Fruit fly (Drosophila melanogaster) whole organism, embryonic: Measurements from ENCODE around the gene CG34434.

ENCODE experiments used
- Abd-B ChIP-seq: fragments of 200-800 bp; sonication (Bioruptor generic); optimal IDR thresholded peaks from 2 replicates; lab custom pipeline; 2018; ENCODE audit warnings: missing biosample characterization, mild to moderate bottlenecking, missing genetic modification characterization, moderate library complexity
- CG10321 ChIP-seq: fragments of 200-800 bp; sonication (Bioruptor generic); IDR thresholded peaks from 2 replicates; pipeline ENCODE4 v1.3.6; 2022; ENCODE audit warnings: missing biosample characterization, missing genetic modification characterization
- CG11504 ChIP-seq: fragments of 200-800 bp; sonication (Bioruptor generic); optimal IDR thresholded peaks from 3 replicates; lab custom pipeline; 2019; ENCODE audit warnings: missing biosample characterization, mild to moderate bottlenecking, missing genetic modification characterization, moderate library complexity
- CG11695 ChIP-seq: fragments of 200-800 bp; sonication (Bioruptor generic); IDR thresholded peaks from 3 replicates; pipeline ENCODE4 v1.3.6; 2022; ENCODE audit warnings: missing biosample characterization, missing genetic modification characterization
- CG13775 ChIP-seq: fragments of 200-800 bp; sonication (Bioruptor generic); optimal IDR thresholded peaks from 3 replicates; lab custom pipeline; 2017; ENCODE audit warnings: missing biosample characterization, mild to moderate bottlenecking, missing genetic modification characterization
- CG14710 ChIP-seq: fragments of 200-800 bp; sonication (Bioruptor generic); optimal IDR thresholded peaks from 3 replicates; lab custom pipeline; 2019; ENCODE audit warnings: missing biosample characterization, mild to moderate bottlenecking, missing genetic modification characterization, moderate library complexity
- CG15073 ChIP-seq: fragments of 200-800 bp; sonication (Bioruptor generic); optimal IDR thresholded peaks from 2 replicates; lab custom pipeline; 2016; ENCODE audit warnings: missing biosample characterization, missing genetic modification characterization
- CG15514 ChIP-seq: fragments of 200-800 bp; sonication (Bioruptor generic); optimal IDR thresholded peaks from 3 replicates; lab custom pipeline; 2017; ENCODE audit warnings: missing biosample characterization, missing genetic modification characterization, mild to moderate bottlenecking, moderate library complexity, missing genetic modification reagents
- CG1603 ChIP-seq: fragments of 200-800 bp; sonication (Bioruptor generic); optimal IDR thresholded peaks from 2 replicates; lab custom pipeline; 2019; ENCODE audit warnings: missing biosample characterization, mild to moderate bottlenecking, missing genetic modification characterization, moderate library complexity
- CG18599 ChIP-seq: fragments of 200-800 bp; sonication (Bioruptor generic); optimal IDR thresholded peaks from 3 replicates; lab custom pipeline; 2017; ENCODE audit warnings: missing biosample characterization, missing genetic modification characterization, mild to moderate bottlenecking, moderate library complexity, missing genetic modification reagents
- CG30431 ChIP-seq: fragments of 200-800 bp; sonication (Bioruptor generic); optimal IDR thresholded peaks from 2 replicates; lab custom pipeline; 2017; ENCODE audit warnings: missing biosample characterization, missing genetic modification characterization
- CG32772 ChIP-seq: fragments of 200-800 bp; sonication (Bioruptor generic); IDR thresholded peaks from 2 replicates; pipeline ENCODE4 v1.3.6; 2022; ENCODE audit warnings: missing biosample characterization, missing genetic modification characterization
- CG34422 ChIP-seq: fragments of 200-800 bp; sonication (Bioruptor generic); IDR thresholded peaks from 3 replicates; pipeline ENCODE4 v1.3.6; 2022; ENCODE audit warnings: missing biosample characterization, missing genetic modification characterization
- CG42726 ChIP-seq: fragments of 200-800 bp; sonication (Bioruptor generic); IDR thresholded peaks from 2 replicates; pipeline ENCODE4 v1.3.6; 2022; ENCODE audit warnings: missing biosample characterization, missing genetic modification characterization; ENCODE audit not compliant: partially characterized antibody
- CG4282 ChIP-seq: fragments of 200-800 bp; sonication (Bioruptor generic); optimal IDR thresholded peaks from 2 replicates; lab custom pipeline; 2016; ENCODE audit warnings: missing biosample characterization, missing genetic modification characterization
- CG43689 ChIP-seq: fragments of 200-800 bp; sonication (Bioruptor generic); IDR thresholded peaks from 2 replicates; pipeline ENCODE4 v1.3.6; 2022; ENCODE audit warnings: missing biosample characterization, missing genetic modification characterization
- CG5245 ChIP-seq: fragments of 200-800 bp; sonication (Bioruptor generic); optimal IDR thresholded peaks from 3 replicates; lab custom pipeline; 2016; ENCODE audit warnings: missing biosample characterization, missing genetic modification characterization
- Chrac-16 ChIP-seq: fragments of 200-800 bp; sonication (Bioruptor generic); optimal IDR thresholded peaks from 3 replicates; lab custom pipeline; 2016; ENCODE audit warnings: missing biosample characterization, missing genetic modification characterization
- D19A ChIP-seq: fragments of 200-800 bp; optimal IDR thresholded peaks from 3 replicates; lab custom pipeline; 2019; ENCODE audit warnings: missing biosample characterization, mild to moderate bottlenecking, missing genetic modification characterization, moderate library complexity
- Dad ChIP-seq: fragments of 200-800 bp; sonication (Bioruptor generic); optimal IDR thresholded peaks from 3 replicates; lab custom pipeline; 2016; ENCODE audit warnings: missing biosample characterization, missing genetic modification characterization
- Drgx ChIP-seq: fragments of 200-800 bp; sonication (Bioruptor generic); IDR thresholded peaks from 2 replicates; pipeline ENCODE4 v1.3.6; 2022; ENCODE audit warnings: missing biosample characterization, missing genetic modification characterization
- HHEX ChIP-seq: fragments of 200-800 bp; sonication (Bioruptor generic); optimal IDR thresholded peaks from 3 replicates; lab custom pipeline; 2017; ENCODE audit warnings: missing biosample characterization, mild to moderate bottlenecking, missing genetic modification characterization, missing genetic modification reagents
- Max ChIP-seq: fragments of 200-800 bp; sonication (Bioruptor generic); optimal IDR thresholded peaks from 2 replicates; lab custom pipeline; 2016; ENCODE audit warnings: missing biosample characterization, mild to moderate bottlenecking, missing genetic modification characterization
- NK7.1 ChIP-seq: fragments of 200-800 bp; sonication (Bioruptor generic); optimal IDR thresholded peaks from 3 replicates; lab custom pipeline; 2016; ENCODE audit warnings: missing biosample characterization, missing genetic modification characterization
- PHDP ChIP-seq: fragments of 200-800 bp; sonication (Bioruptor generic); optimal IDR thresholded peaks from 3 replicates; lab custom pipeline; 2018; ENCODE audit warnings: missing biosample characterization, mild to moderate bottlenecking, missing genetic modification characterization, moderate library complexity
- Pdp1 ChIP-seq, 2 experiments: fragments of 200-800 bp; sonication (Bioruptor generic); optimal IDR thresholded peaks; 3 replicates each; lab custom pipeline; 2016; ENCODE audit warnings: missing biosample characterization in 2 of 2, missing genetic modification characterization in 2 of 2, mild to moderate bottlenecking in 1 of 2, moderate library complexity in 1 of 2
- Xrp1 ChIP-seq: fragments of 200-800 bp; sonication (Bioruptor generic); IDR thresholded peaks from 2 replicates; pipeline ENCODE4 v1.3.6; 2022; ENCODE audit warnings: missing biosample characterization, missing genetic modification characterization
- ac ChIP-seq: fragments of 200-800 bp; sonication (Bioruptor generic); optimal IDR thresholded peaks from 3 replicates; lab custom pipeline; 2017; ENCODE audit warnings: missing biosample characterization, mild to moderate bottlenecking, missing genetic modification characterization
- bsh ChIP-seq, 2 experiments: fragments of 200-800 bp; sonication (Bioruptor generic); optimal IDR thresholded peaks; 2 replicates each; lab custom pipeline; 2017 to 2018; ENCODE audit warnings: mild to moderate bottlenecking in 2 of 2, missing biosample characterization in 2 of 2, missing genetic modification characterization in 2 of 2, moderate library complexity in 1 of 2
- btn ChIP-seq: fragments of 200-800 bp; sonication (Bioruptor generic); optimal IDR thresholded peaks from 2 replicates; lab custom pipeline; 2016; ENCODE audit warnings: missing biosample characterization, missing genetic modification characterization
- dmrt99B ChIP-seq: fragments of 200-800 bp; sonication (Bioruptor generic); optimal IDR thresholded peaks from 2 replicates; lab custom pipeline; 2018; ENCODE audit warnings: missing biosample characterization, mild to moderate bottlenecking, missing genetic modification characterization, moderate library complexity
- gce ChIP-seq: fragments of 200-800 bp; sonication (Bioruptor generic); IDR thresholded peaks from 3 replicates; pipeline ENCODE4 v1.3.6; 2022; ENCODE audit warnings: missing biosample characterization, missing genetic modification characterization
- gcm ChIP-seq: fragments of 200-800 bp; sonication (Bioruptor generic); optimal IDR thresholded peaks from 2 replicates; lab custom pipeline; 2019; ENCODE audit warnings: missing biosample characterization, mild to moderate bottlenecking, missing genetic modification characterization, moderate library complexity
- gcm2 ChIP-seq: fragments of 200-800 bp; sonication (Bioruptor generic); optimal IDR thresholded peaks from 2 replicates; lab custom pipeline; 2016; ENCODE audit warnings: missing biosample characterization, missing genetic modification characterization
- gem ChIP-seq: fragments of 200-800 bp; sonication (Bioruptor generic); optimal IDR thresholded peaks from 2 replicates; lab custom pipeline; 2019; ENCODE audit warnings: missing biosample characterization, mild to moderate bottlenecking, missing genetic modification characterization, moderate library complexity
- gfzf ChIP-seq: fragments of 200-800 bp; sonication (Bioruptor generic); optimal IDR thresholded peaks from 2 replicates; lab custom pipeline; 2016; ENCODE audit warnings: missing biosample characterization, mild to moderate bottlenecking, missing genetic modification characterization, moderate library complexity
- lilli ChIP-seq: fragments of 200-800 bp; sonication (Bioruptor generic); optimal IDR thresholded peaks from 3 replicates; lab custom pipeline; 2016; ENCODE audit warnings: missing biosample characterization, missing genetic modification characterization
- lola ChIP-seq, 3 experiments: fragments of >200 bp in 2 of 3; fragments of 200-800 bp in 1 of 3; sonication (Bioruptor generic) in 1 of 3; optimal IDR thresholded peaks; 2 replicates each; lab custom pipeline; 2017 to 2019; ENCODE audit warnings: missing biosample characterization in 3 of 3, missing genetic modification characterization in 3 of 3, mild to moderate bottlenecking in 1 of 3, moderate library complexity in 1 of 3
- peb ChIP-seq: fragments of 200-800 bp; sonication (Bioruptor generic); IDR thresholded peaks from 2 replicates; pipeline ENCODE4 v1.3.6; 2022; ENCODE audit warnings: missing biosample characterization, missing genetic modification characterization
- pnt ChIP-seq: fragments of 200-800 bp; sonication (Bioruptor generic); optimal IDR thresholded peaks from 3 replicates; lab custom pipeline; 2016; ENCODE audit warnings: missing biosample characterization, missing genetic modification characterization
- prd ChIP-seq, 3 experiments: fragments of >200 bp in 2 of 3; fragments of 200-800 bp in 1 of 3; sonication (Bioruptor generic) in 1 of 3; optimal IDR thresholded peaks in 2 of 3; IDR thresholded peaks in 1 of 3; 2 replicates in 2 of 3; 3 replicates in 1 of 3; pipeline versions ENCODE4 v1.3.6 to Lab custom; 2017 to 2022; ENCODE audit warnings: missing biosample characterization in 1 of 3, missing genetic modification characterization in 1 of 3
- shn ChIP-seq: fragments of 200-800 bp; sonication (Bioruptor generic); optimal IDR thresholded peaks from 3 replicates; lab custom pipeline; 2016; ENCODE audit warnings: missing biosample characterization, missing genetic modification characterization
- so ChIP-seq: fragments of 200-800 bp; sonication (Bioruptor generic); IDR thresholded peaks from 3 replicates; pipeline ENCODE4 v1.3.6; 2022; ENCODE audit warnings: missing biosample characterization, missing genetic modification characterization
- ssp ChIP-seq: fragments of 200-800 bp; sonication (Bioruptor generic); IDR thresholded peaks from 2 replicates; pipeline ENCODE4 v1.3.6; 2022; ENCODE audit warnings: missing biosample characterization, missing genetic modification characterization
- stwl ChIP-seq: fragments of 200-800 bp; sonication (Bioruptor generic); optimal IDR thresholded peaks from 3 replicates; lab custom pipeline; 2018; ENCODE audit warnings: missing biosample characterization, mild to moderate bottlenecking, missing genetic modification characterization, moderate library complexity
- tgo ChIP-seq: fragments of 200-800 bp; sonication (Bioruptor generic); IDR thresholded peaks from 3 replicates; pipeline ENCODE4 v1.3.6; 2022; ENCODE audit warnings: missing biosample characterization, missing genetic modification characterization
- wek ChIP-seq: fragments of 200-800 bp; sonication (Bioruptor generic); optimal IDR thresholded peaks from 3 replicates; lab custom pipeline; 2018; ENCODE audit warnings: missing biosample characterization, mild to moderate bottlenecking, missing genetic modification characterization, moderate library complexity
- zen ChIP-seq: fragments of 200-800 bp; sonication (Bioruptor generic); optimal IDR thresholded peaks from 3 replicates; lab custom pipeline; 2018; ENCODE audit warnings: missing biosample characterization, mild to moderate bottlenecking, missing genetic modification characterization, moderate library complexity
- zf30C ChIP-seq: fragments of 200-800 bp; sonication (Bioruptor generic); optimal IDR thresholded peaks from 3 replicates; lab custom pipeline; 2018; ENCODE audit warnings: missing biosample characterization, mild to moderate bottlenecking, missing genetic modification characterization

CG34434 gene

DNA sequence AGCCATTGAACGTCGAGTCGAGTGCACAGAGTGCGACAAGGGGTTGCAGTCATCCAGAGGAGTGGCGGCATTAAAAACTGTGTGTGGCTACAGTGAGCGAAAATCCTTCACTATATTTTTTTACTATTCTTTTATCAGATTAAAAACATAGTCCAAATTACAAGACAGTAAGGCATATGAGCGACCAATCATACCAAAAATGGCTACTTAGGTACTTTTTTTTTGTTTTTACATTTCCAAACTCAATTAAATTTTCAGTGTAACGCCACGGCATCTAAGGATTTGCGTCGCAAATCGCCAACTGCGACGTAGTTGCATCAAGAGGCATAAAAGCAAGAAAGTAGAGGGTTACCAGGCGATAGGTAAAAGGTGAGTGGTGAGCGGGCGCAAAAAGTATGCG lies 22.9 kb upstream of the CG34434 start (continued):
- TF ChIP-seq Abd-B (GFP tag; lab: Kevin White, UChicago) (peak; percentile 8), Pdp1 (GFP tag; optimal IDR thresholded peaks at IDR 0.05; lab: Kevin White, UChicago) (peak; percentile 26 to 32), CG13775 (GFP tag; lab: Kevin White, UChicago) (peak; percentile 17), prd (optimal IDR thresholded peaks at IDR 0.05; lab: Kevin White, UChicago) (no peak), prd (GFP tag; IDR thresholded peaks at IDR 0.05; lab: Robert Waterston, UW) (peak; percentile 64), CG10321 (GFP tag; lab: Robert Waterston, UW) (0 out of 2 replicates have a peak, but pooled peaks have one; percentile 18), pnt (GFP tag; lab: Kevin White, UChicago) (peak; percentile 35), lola (GFP tag; optimal IDR thresholded peaks at IDR 0.05; lab: Kevin White, UChicago) (peak in 1 of 3 experiments; percentile 60), PHDP (peak; percentile 51), CG1603 (peak; percentile 58), ssp (GFP tag; lab: Robert Waterston, UW) (peak; percentile 43), CG32772 (GFP tag; lab: Robert Waterston, UW) (peak; percentile 41), gcm (GFP tag; lab: Kevin White, UChicago) (peak; percentile 37), Drgx (GFP tag; lab: Robert Waterston, UW) (0 out of 2 replicates have a peak, but pooled peaks have one; percentile 21), CG42726 (GFP tag; lab: Robert Waterston, UW) (no peak), zen (tag; lab: Kevin White, UChicago) (peak; percentile 19), gce (GFP tag; lab: Robert Waterston, UW) (0 out of 3 replicates have a peak, but pooled peaks have one; percentile 26), CG15073 (GFP tag; lab: Kevin White, UChicago) (no peak), CG30431 (GFP tag; lab: Kevin White, UChicago) (peak; percentile 40), Dad (peak; percentile 15), CG15514 (no peak), so (GFP tag; lab: Robert Waterston, UW) (0 out of 3 replicates have a peak, but pooled peaks have one; percentile 19), CG18599 (GFP tag; lab: Kevin White, UChicago) (peak; percentile 51), CG34422 (0 out of 3 replicates have a peak, but pooled peaks have one; percentile 27), lilli (GFP tag; lab: Kevin White, UChicago) (peak; percentile 24), Max (GFP tag; lab: Kevin White, UChicago) (no peak), btn (peak; percentile 8), zf30C (GFP tag; lab: Kevin White, UChicago) (peak; percentile 76), gcm2 (GFP tag; lab: Kevin White, UChicago) (no peak), CG14710 (tag; lab: Kevin White, UChicago) (peak; percentile 46), Xrp1 (GFP tag; lab: Robert Waterston, UW) (peak; percentile 72), stwl (tag; lab: Kevin White, UChicago) (no peak), CG43689 (GFP tag; lab: Robert Waterston, UW) (no peak), bsh (GFP tag; optimal IDR thresholded peaks at IDR 0.05; lab: Kevin White, UChicago) (peak in 1 of 2 experiments; percentile 79), gfzf (GFP tag; lab: Kevin White, UChicago) (no peak), ac (GFP tag; lab: Kevin White, UChicago) (peak; percentile 3), shn (GFP tag; lab: Kevin White, UChicago) (no peak), dmrt99B (tag; lab: Kevin White, UChicago) (peak; percentile 63), wek (GFP tag; lab: Kevin White, UChicago) (no peak), D19A (tag; lab: Kevin White, UChicago) (peak; percentile 50), HHEX (GFP tag; lab: Kevin White, UChicago) (peak; percentile 28), gem (tag; lab: Kevin White, UChicago) (peak; percentile 74), CG5245 (GFP tag; lab: Kevin White, UChicago) (peak; percentile 0), peb (GFP tag; lab: Robert Waterston, UW) (no peak), tgo (GFP tag; lab: Robert Waterston, UW) (peak; percentile 42; the same call in 1 of the 3 replicates), CG11695 (GFP tag; lab: Robert Waterston, UW) (no peak), CG11504 (tag; lab: Kevin White, UChicago) (peak; percentile 62), CG4282 (GFP tag; lab: Kevin White, UChicago) (no peak), NK7.1 (GFP tag; lab: Kevin White, UChicago) (no peak), Chrac-16 (GFP tag; lab: Kevin White, UChicago) (peak; percentile 46)
